Fruit fly (Drosophila melanogaster): ENCODE results near the gene CG14451.

DNA sequence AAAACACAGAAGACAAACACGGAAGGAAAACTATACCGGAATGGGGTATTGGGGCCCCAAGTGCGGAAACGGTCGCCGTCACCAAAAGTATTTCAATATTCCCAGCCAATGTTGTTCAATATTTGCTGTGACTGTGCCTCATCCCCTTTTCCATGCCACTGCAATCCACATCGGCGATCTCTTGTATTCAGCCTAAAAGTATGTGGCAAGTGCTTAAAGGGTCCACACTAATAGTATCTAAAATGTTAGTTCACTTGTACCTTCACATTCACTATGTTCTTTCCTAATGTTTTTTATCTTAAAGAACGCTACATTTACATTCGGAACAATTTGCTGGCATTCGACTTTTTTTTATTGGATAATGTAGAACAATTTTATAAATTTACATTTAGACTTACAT is 41.0 kb downstream of the CG14451 start:
- TF ChIP-seq pan (optimal IDR thresholded peaks at IDR 0.05) = no peak
- TF ChIP-seq psq (optimal IDR thresholded peaks at IDR 0.05) = no peak
- TF ChIP-seq usp (GFP tag; optimal IDR thresholded peaks at IDR 0.05) = no peak

Measured in whole organism.